Worm (Caenorhabditis elegans) whole organism, L4 larva: ENCODE results near the gene ZK105.8.

Experiments
- F26F4.8 ChIP-seq: fragments of 200-800 bp; sonication (Bioruptor generic); conservative IDR thresholded peaks from 2 replicates; pipeline ENCODE4 v1.3.6; 2022; ENCODE audit warnings: missing genetic modification characterization, missing compliant biosample characterization
- F49E8.2 ChIP-seq: sonication (generic microtip); optimal IDR thresholded peaks from 2 replicates; lab custom pipeline; 2016; ENCODE audit warnings: missing compliant biosample characterization, mild to moderate bottlenecking, missing genetic modification characterization, borderline replicate concordance
- T20F7.1 ChIP-seq: fragments of 200-800 bp; sonication (Bioruptor generic); optimal IDR thresholded peaks from 2 replicates; lab custom pipeline; 2018; ENCODE audit warnings: mild to moderate bottlenecking, missing genetic modification characterization, missing compliant biosample characterization
- T26A8.4 ChIP-seq: fragments of 200-800 bp; sonication (Bioruptor generic); IDR thresholded peaks from 2 replicates; pipeline ENCODE4 v1.3.6; 2022; ENCODE audit warnings: missing genetic modification characterization, missing compliant biosample characterization
- Y5F2A.4 ChIP-seq: fragments of 200-800 bp; sonication (Bioruptor generic); optimal IDR thresholded peaks from 2 replicates; lab custom pipeline; 2018; ENCODE audit warnings: mild to moderate bottlenecking, missing genetic modification characterization, missing compliant biosample characterization
- ZK546.5 ChIP-seq, 2 experiments: sonication (generic microtip); optimal IDR thresholded peaks; 2 replicates each; lab custom pipeline; 2017; ENCODE audit warnings: missing biosample characterization in 2 of 2, missing genetic modification characterization in 2 of 2
- aha-1 ChIP-seq: fragments of 150-350 bp; peaks from one replicate; lab custom pipeline; 2014; ENCODE audit warnings: missing biosample characterization, missing genetic modification characterization
- ama-1 ChIP-seq: fragments of 150-350 bp; optimal IDR thresholded peaks from 2 replicates; lab custom pipeline; 2014; ENCODE audit warnings: inconsistent platforms, mixed read lengths
- arid-1 ChIP-seq: fragments of 200-800 bp; sonication (Bioruptor generic); conservative IDR thresholded peaks from 2 replicates; pipeline ENCODE4 v1.3.6; 2022; ENCODE audit warnings: missing genetic modification reagents, missing genetic modification characterization, missing compliant biosample characterization
- ceh-28 ChIP-seq: fragments of 150-350 bp; optimal IDR thresholded peaks from 2 replicates; lab custom pipeline; 2014; ENCODE audit warnings: missing biosample characterization, missing genetic modification reagents, missing genetic modification characterization
- ceh-44 ChIP-seq: fragments of 200-800 bp; sonication (Bioruptor generic); IDR thresholded peaks from 2 replicates; pipeline ENCODE4 v1.3.6; 2022; ENCODE audit warnings: missing genetic modification reagents, missing genetic modification characterization, missing compliant biosample characterization
- ceh-82 ChIP-seq: sonication (generic microtip); optimal IDR thresholded peaks from 2 replicates; lab custom pipeline; 2017; ENCODE audit warnings: missing biosample characterization, missing genetic modification characterization
- ctbp-1 ChIP-seq: fragments of 200-800 bp; sonication (Bioruptor generic); IDR thresholded peaks from 2 replicates; pipeline ENCODE4 v1.3.6; 2022; ENCODE audit warnings: missing genetic modification reagents, missing genetic modification characterization, missing compliant biosample characterization
- daf-16 ChIP-seq, 3 experiments: sonication (generic microtip); optimal IDR thresholded peaks; 2 replicates each; lab custom pipeline; 2016 to 2017; ENCODE audit warnings: missing genetic modification characterization in 3 of 3, missing genetic modification reagents in 3 of 3, mild to moderate bottlenecking in 2 of 3, missing compliant biosample characterization in 2 of 3, missing biosample characterization in 1 of 3, moderate library complexity in 1 of 3
- daf-19 ChIP-seq: fragments of 200-800 bp; sonication (Bioruptor generic); conservative IDR thresholded peaks from 2 replicates; pipeline ENCODE4 v1.3.6; 2022; ENCODE audit warnings: missing genetic modification characterization, missing compliant biosample characterization
- daf-8 ChIP-seq: fragments of 200-800 bp; sonication (Bioruptor generic); IDR thresholded peaks from 2 replicates; pipeline ENCODE4 v1.3.6; 2022; ENCODE audit warnings: missing genetic modification characterization, missing compliant biosample characterization
- dmd-6 ChIP-seq: fragments of 200-800 bp; sonication (Bioruptor generic); IDR thresholded peaks from 2 replicates; pipeline ENCODE4 v1.3.6; 2022; ENCODE audit warnings: missing genetic modification reagents, missing genetic modification characterization, missing compliant biosample characterization
- dmd-8 ChIP-seq: fragments of 200-800 bp; sonication (Bioruptor generic); IDR thresholded peaks from 2 replicates; pipeline ENCODE4 v1.3.6; 2022; ENCODE audit warnings: missing genetic modification characterization, missing compliant biosample characterization
- dmd-9 ChIP-seq: fragments of 200-800 bp; sonication (Bioruptor generic); IDR thresholded peaks from 2 replicates; pipeline ENCODE4 v1.3.6; 2022; ENCODE audit warnings: missing genetic modification reagents, missing genetic modification characterization, missing compliant biosample characterization
- dpl-1 ChIP-seq: fragments of 150-350 bp; optimal IDR thresholded peaks from 2 replicates; lab custom pipeline; 2014; ENCODE audit warnings: missing biosample characterization, missing genetic modification reagents, missing genetic modification characterization
- duxl-1 ChIP-seq: sonication (generic microtip); optimal IDR thresholded peaks from 2 replicates; lab custom pipeline; 2016; ENCODE audit warnings: mild to moderate bottlenecking, missing genetic modification characterization, moderate library complexity, missing compliant biosample characterization; ENCODE audit not compliant: poor library complexity
- dve-1 ChIP-seq: sonication (generic microtip); optimal IDR thresholded peaks from 2 replicates; lab custom pipeline; 2017; ENCODE audit warnings: antibody characterized with exemption, mild to moderate bottlenecking, missing genetic modification characterization, missing compliant biosample characterization; ENCODE audit not compliant: insufficient read depth
- egl-27 ChIP-seq: sonication (generic microtip); optimal IDR thresholded peaks from 3 replicates; lab custom pipeline; 2017; ENCODE audit warnings: missing biosample characterization, missing genetic modification reagents, missing genetic modification characterization
- egl-43 ChIP-seq: fragments of 200-800 bp; sonication (Bioruptor generic); IDR thresholded peaks from 2 replicates; pipeline ENCODE4 v1.3.6; 2022; ENCODE audit warnings: missing genetic modification reagents, missing genetic modification characterization, missing compliant biosample characterization
- gei-8 ChIP-seq: fragments of 200-800 bp; sonication (Bioruptor generic); optimal IDR thresholded peaks from 2 replicates; lab custom pipeline; 2018; ENCODE audit warnings: mild to moderate bottlenecking, missing genetic modification characterization, missing compliant biosample characterization
- hif-1 ChIP-seq, 2 experiments: sonication (generic microtip); optimal IDR thresholded peaks; 2 replicates each; lab custom pipeline; 2016 to 2017; ENCODE audit warnings: missing compliant biosample characterization in 2 of 2, missing genetic modification characterization in 2 of 2, missing genetic modification reagents in 2 of 2, missing genotype in 2 of 2, mild to moderate bottlenecking in 1 of 2
- hlh-11 ChIP-seq: fragments of 200-800 bp; sonication (Bioruptor generic); optimal IDR thresholded peaks from 2 replicates; lab custom pipeline; 2018; ENCODE audit warnings: mild to moderate bottlenecking, missing genetic modification characterization, missing compliant biosample characterization
- hlh-30 ChIP-seq: sonication (generic microtip); optimal IDR thresholded peaks from 2 replicates; lab custom pipeline; 2017; ENCODE audit warnings: antibody characterized with exemption, mild to moderate bottlenecking, missing genetic modification characterization, missing compliant biosample characterization; ENCODE audit not compliant: insufficient read depth
- lim-7 ChIP-seq: fragments of 200-800 bp; sonication (Bioruptor generic); IDR thresholded peaks from 2 replicates; pipeline ENCODE4 v1.3.6; 2022; ENCODE audit warnings: missing genetic modification characterization, missing compliant biosample characterization
- lin-1 ChIP-seq: fragments of 200-800 bp; sonication (Bioruptor generic); IDR thresholded peaks from 2 replicates; pipeline ENCODE4 v1.3.6; 2022; ENCODE audit warnings: missing genetic modification reagents, missing genetic modification characterization, missing compliant biosample characterization
- lsy-2 ChIP-seq, 2 experiments: fragments of 150-350 bp in 1 of 2; sonication (generic microtip) in 1 of 2; optimal IDR thresholded peaks; 2 replicates each; lab custom pipeline; 2014 to 2017; ENCODE audit warnings: missing biosample characterization in 2 of 2, missing genetic modification characterization in 2 of 2
- madf-5 ChIP-seq, 2 experiments: fragments of 200-800 bp; sonication (Bioruptor generic); IDR thresholded peaks; 2 replicates each; pipeline ENCODE4 v1.3.6; 2022; ENCODE audit warnings: missing compliant biosample characterization in 2 of 2, missing genetic modification characterization in 2 of 2
- mdl-1 ChIP-seq, 2 experiments: fragments of 150-350 bp in 1 of 2; sonication (generic microtip) in 1 of 2; optimal IDR thresholded peaks; 2 replicates each; lab custom pipeline; 2014 to 2017; ENCODE audit warnings: missing biosample characterization in 2 of 2, missing genetic modification characterization in 2 of 2
- mep-1 ChIP-seq: fragments of 150-350 bp; sonication (generic microtip); optimal IDR thresholded peaks from 3 replicates; lab custom pipeline; 2014; ENCODE audit warnings: missing biosample characterization, missing genetic modification characterization
- mes-2 ChIP-seq: sonication (generic microtip); optimal IDR thresholded peaks from 2 replicates; lab custom pipeline; 2016; ENCODE audit warnings: missing genotype, mild to moderate bottlenecking, missing genetic modification characterization, missing compliant biosample characterization; ENCODE audit not compliant: poor library complexity, severe bottlenecking
- mxl-3 ChIP-seq: fragments of 200-800 bp; sonication (Bioruptor generic); optimal IDR thresholded peaks from 2 replicates; lab custom pipeline; 2018; ENCODE audit warnings: mild to moderate bottlenecking, missing genetic modification characterization, missing compliant biosample characterization
- nhr-28 ChIP-seq: fragments of 150-350 bp; optimal IDR thresholded peaks from 2 replicates; lab custom pipeline; 2014; ENCODE audit warnings: missing biosample characterization, missing genetic modification characterization
- nhr-41 ChIP-seq: fragments of 200-800 bp; sonication (Bioruptor generic); IDR thresholded peaks from 2 replicates; pipeline ENCODE4 v1.3.6; 2022; ENCODE audit warnings: missing genetic modification reagents, missing genetic modification characterization, missing compliant biosample characterization
- nhr-48 ChIP-seq: sonication (generic microtip); optimal IDR thresholded peaks from 2 replicates; lab custom pipeline; 2016; ENCODE audit warnings: mild to moderate bottlenecking, missing genetic modification characterization, missing compliant biosample characterization
- rbr-2 ChIP-seq: sonication (generic microtip); optimal IDR thresholded peaks from 2 replicates; lab custom pipeline; 2016; ENCODE audit warnings: missing genotype, missing genetic modification characterization, missing compliant biosample characterization
- sdz-12 ChIP-seq: fragments of 200-800 bp; sonication (Bioruptor generic); optimal IDR thresholded peaks from 2 replicates; lab custom pipeline; 2018; ENCODE audit warnings: mild to moderate bottlenecking, missing genetic modification characterization, missing compliant biosample characterization
- snpc-1.2 ChIP-seq: fragments of 200-800 bp; sonication (Bioruptor generic); IDR thresholded peaks from 2 replicates; pipeline ENCODE4 v1.3.6; 2022; ENCODE audit warnings: missing genetic modification reagents, missing genetic modification characterization, missing compliant biosample characterization
- tra-1 ChIP-seq: fragments of 200-800 bp; sonication (Bioruptor generic); IDR thresholded peaks from 2 replicates; pipeline ENCODE4 v1.3.6; 2022; ENCODE audit warnings: missing genetic modification reagents, missing genetic modification characterization, missing compliant biosample characterization
- zip-11 ChIP-seq: fragments of 200-800 bp; sonication (Bioruptor generic); IDR thresholded peaks from 2 replicates; pipeline ENCODE4 v1.3.6; 2022; ENCODE audit warnings: missing genetic modification characterization, missing compliant biosample characterization
- zip-2 ChIP-seq: fragments of 150-350 bp; optimal IDR thresholded peaks from 2 replicates; lab custom pipeline; 2014; ENCODE audit warnings: missing biosample characterization, missing genetic modification characterization
- ztf-7 ChIP-seq: fragments of 150-350 bp; optimal IDR thresholded peaks from 2 replicates; lab custom pipeline; 2014; ENCODE audit warnings: missing biosample characterization, missing genetic modification characterization

The ZK105.8 gene

DNA sequence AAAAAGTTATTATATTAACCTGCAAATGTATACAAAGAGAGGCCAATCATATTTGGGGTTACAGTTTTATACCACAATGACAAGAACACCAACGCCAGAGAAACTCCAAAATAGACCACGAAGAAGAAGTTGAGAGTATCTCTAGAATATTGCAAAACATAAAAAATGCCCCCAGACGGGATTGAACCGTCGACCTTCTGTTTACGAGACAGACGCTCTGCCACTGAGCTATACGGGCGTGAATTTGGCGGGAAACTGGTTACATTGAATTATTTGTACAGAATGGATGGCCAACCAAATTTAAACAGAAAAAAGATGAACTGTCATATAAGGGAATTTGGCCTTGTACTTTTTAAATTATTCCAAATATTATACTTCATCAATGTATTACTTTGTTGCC, 6.2 kb downstream of the ZK105.8 start (continued):
- TF ChIP-seq dmd-9, result peak; percentile 61; the same call in 1 of the 2 replicates
- TF ChIP-seq hif-1 (tag; optimal IDR thresholded peaks at IDR 0.05; lab: Kevin White, UChicago), result peak in 1 of 2 experiments; percentile 19
- peak; percentile 42 for TF ChIP-seq duxl-1 (tag; lab: Kevin White, UChicago)
- TF ChIP-seq gei-8, result peak; percentile 24
- 0 out of 2 replicates have a peak, but pooled peaks have one; percentile 6 for TF ChIP-seq ceh-44 (GFP tag; lab: Robert Waterston, UW)
- TF ChIP-seq Y5F2A.4 (GFP tag; lab: Kevin White, UChicago), result peak; percentile 52
- no peak for TF ChIP-seq daf-19
- no peak for TF ChIP-seq ceh-28
- TF ChIP-seq ceh-82 (tag; lab: Kevin White, UChicago), result no peak
- TF ChIP-seq egl-43, result peak; percentile 60; the same call in 1 of the 2 replicates
- 0 out of 2 replicates have a peak, but pooled peaks have one; percentile 24 for TF ChIP-seq F26F4.8 (GFP tag; lab: Robert Waterston, UW)
- peak; percentile 7 for TF ChIP-seq nhr-28 (tag; lab: Kevin White, UChicago)
- peak; percentile 52; the same call in 1 of the 2 replicates for TF ChIP-seq snpc-1.2 (GFP tag; lab: Robert Waterston, UW)
- TF ChIP-seq nhr-48 (tag; lab: Kevin White, UChicago), result no peak
- no peak for TF ChIP-seq daf-16 (GFP tag; optimal IDR thresholded peaks at IDR 0.05; lab: Kevin White, UChicago)
- TF ChIP-seq daf-16 (tag; optimal IDR thresholded peaks at IDR 0.05; lab: Kevin White, UChicago), result peak; percentile 88
- no peak for TF ChIP-seq mdl-1 (tag; optimal IDR thresholded peaks at IDR 0.05; lab: Kevin White, UChicago)
- no peak for TF ChIP-seq sdz-12
- peak; percentile 64 for TF ChIP-seq hlh-30 (tag; lab: Kevin White, UChicago)
- TF ChIP-seq arid-1 (GFP tag; lab: Robert Waterston, UW), result 0 out of 2 replicates have a peak, but pooled peaks have one; percentile 61
- TF ChIP-seq dpl-1 (GFP tag; lab: Kevin White, UChicago), result peak; percentile 38
- no peak for TF ChIP-seq tra-1 (GFP tag; lab: Robert Waterston, UW)
- TF ChIP-seq mxl-3, result no peak
- TF ChIP-seq zip-2 (tag; lab: Kevin White, UChicago), result no peak
- peak; percentile 67 for TF ChIP-seq mes-2 (tag; lab: Kevin White, UChicago)
- TF ChIP-seq madf-5 (GFP tag; IDR thresholded peaks at IDR 0.05; lab: Robert Waterston, UW), result no peak
- no peak for TF ChIP-seq aha-1
- TF ChIP-seq T20F7.1 (GFP tag; lab: Kevin White, UChicago), result peak; percentile 6
- TF ChIP-seq F49E8.2 (tag; lab: Kevin White, UChicago), result no peak
- peak; percentile 37; the same call in 1 of the 2 replicates for TF ChIP-seq dmd-6 (GFP tag; lab: Robert Waterston, UW)
- TF ChIP-seq ztf-7 (tag; lab: Kevin White, UChicago), result peak; percentile 35
- TF ChIP-seq hlh-11, result peak; percentile 60
- TF ChIP-seq daf-8 (GFP tag; lab: Robert Waterston, UW), result no peak
- peak; percentile 35 for TF ChIP-seq mep-1 (tag; lab: Kevin White, UChicago)
- peak; percentile 56 for TF ChIP-seq rbr-2 (tag; lab: Kevin White, UChicago)
- TF ChIP-seq ZK546.5 (tag; optimal IDR thresholded peaks at IDR 0.05; lab: Kevin White, UChicago), result no peak
- TF ChIP-seq T26A8.4 (GFP tag; lab: Robert Waterston, UW), result peak; percentile 77
- TF ChIP-seq ctbp-1, result 0 out of 2 replicates have a peak, but pooled peaks have one; percentile 12
- TF ChIP-seq dve-1 (tag; lab: Kevin White, UChicago), result peak; percentile 67

DNA sequence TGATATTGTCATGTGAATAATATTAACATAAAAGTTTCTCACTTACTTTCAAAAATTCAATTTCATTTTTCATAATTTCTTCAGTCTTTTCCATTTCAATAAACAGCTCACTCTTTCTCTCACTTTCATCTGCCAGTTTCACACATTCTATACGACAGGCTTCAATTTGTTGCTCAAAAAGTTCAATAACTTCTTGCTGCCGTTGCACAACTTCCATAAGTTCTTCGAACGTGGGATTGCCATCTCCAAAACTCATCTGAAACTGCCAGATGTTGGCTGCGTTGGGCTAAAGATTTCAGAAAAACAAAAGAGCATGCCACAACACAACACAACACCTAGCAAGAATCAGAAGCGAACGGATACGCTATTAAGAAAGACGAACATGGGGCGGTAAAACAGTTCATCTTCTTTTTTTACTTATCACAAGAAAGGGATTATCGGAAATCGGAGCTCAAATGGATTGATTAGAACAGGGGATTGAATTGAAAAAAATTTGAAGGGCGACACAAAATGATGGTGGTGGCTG, 9.0 kb downstream of the ZK105.8 start:
- TF ChIP-seq dmd-8 (GFP tag; lab: Robert Waterston, UW) (no peak), hif-1 (tag; optimal IDR thresholded peaks at IDR 0.05; lab: Kevin White, UChicago) (no peak), zip-11 (GFP tag; lab: Robert Waterston, UW) (0 out of 2 replicates have a peak, but pooled peaks have one; percentile 9), nhr-48 (tag; lab: Kevin White, UChicago) (peak; percentile 13), egl-27 (tag; lab: Kevin White, UChicago) (no peak), hlh-30 (tag; lab: Kevin White, UChicago) (no peak), mep-1 (tag; lab: Kevin White, UChicago) (peak; percentile 26), lin-1 (GFP tag; lab: Robert Waterston, UW) (no peak), Y5F2A.4 (GFP tag; lab: Kevin White, UChicago) (peak; percentile 1), lsy-2 (tag; optimal IDR thresholded peaks at IDR 0.05; lab: Kevin White, UChicago) (peak in 1 of 2 experiments; percentile 32), aha-1 (peak; percentile 83), ama-1 (lab: Kevin White, UChicago) (peak; percentile 46), nhr-41 (no peak), T26A8.4 (GFP tag; lab: Robert Waterston, UW) (no peak), lim-7 (0 out of 2 replicates have a peak, but pooled peaks have one; percentile 26), egl-43 (0 out of 2 replicates have a peak, but pooled peaks have one; percentile 24)
